Fruit fly (Drosophila melanogaster): Measurements from ENCODE around the gene CG6138.

CG6138 gene

DNA sequence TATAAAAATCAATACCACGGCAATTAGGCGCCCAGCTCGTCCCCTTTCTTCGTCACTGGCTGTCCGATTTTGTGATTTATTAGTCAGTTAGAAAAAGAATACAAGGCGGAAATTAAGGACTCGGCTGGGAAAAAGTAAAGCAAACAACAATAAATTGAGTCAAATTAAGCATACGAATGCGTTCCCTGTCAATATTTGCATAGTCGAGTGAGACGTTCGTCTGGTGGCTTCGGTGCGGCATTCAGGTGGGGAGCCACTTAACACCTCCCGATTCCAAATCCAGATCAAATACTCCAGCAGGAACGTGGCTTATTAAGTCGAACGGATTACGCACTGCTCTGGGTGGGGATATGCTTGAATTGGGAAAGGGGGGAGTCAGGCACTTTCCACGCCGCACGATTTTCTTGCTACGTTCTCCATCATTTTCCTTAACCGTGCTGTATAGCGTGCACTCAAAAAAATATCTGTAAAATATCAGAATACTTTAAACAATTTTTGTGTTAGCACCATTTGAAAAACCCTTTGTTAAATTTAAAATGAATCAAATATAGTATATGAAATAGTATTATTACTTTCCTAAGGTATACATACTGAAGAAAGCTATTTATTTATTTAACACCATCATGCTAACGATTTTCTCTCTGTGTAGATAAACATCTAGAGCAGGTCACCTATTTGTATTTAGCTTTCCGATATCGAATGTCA is 23.9 kb upstream of the CG6138 start (continued):
- TF ChIP-seq CG4820 (GFP tag; optimal IDR thresholded peaks at IDR 0.05) (peak; percentile 41), pnt (GFP tag; optimal IDR thresholded peaks at IDR 0.05) (no peak), CG9609 (GFP tag; optimal IDR thresholded peaks at IDR 0.05) (no peak), CG2129 (GFP tag; IDR thresholded peaks at IDR 0.05; ENCODE audit: partially characterized antibody) (no peak), YL-1 (GFP tag; optimal IDR thresholded peaks at IDR 0.05) (no peak), Antp (GFP tag; optimal IDR thresholded peaks at IDR 0.05) (no peak), CG6254 (GFP tag; optimal IDR thresholded peaks at IDR 0.05) (peak; percentile 34), Gug (GFP tag; IDR thresholded peaks at IDR 0.05) (no peak), dpn (GFP tag; optimal IDR thresholded peaks at IDR 0.05) (peak in 1 of 2 experiments; percentile 47), nau (GFP tag; optimal IDR thresholded peaks at IDR 0.05) (no peak), sens (GFP tag) (peak; percentile 74), fru (optimal IDR thresholded peaks at IDR 0.05) (no peak), wor (GFP tag; IDR thresholded peaks at IDR 0.05) (peak; percentile 43), Oli (tag; optimal IDR thresholded peaks at IDR 0.05) (peak; percentile 60), phol (tag; optimal IDR thresholded peaks at IDR 0.05) (peak; percentile 73), CG11093 (GFP tag; IDR thresholded peaks at IDR 0.05) (no peak), cas (GFP tag; IDR thresholded peaks at IDR 0.05) (no peak), ara (GFP tag; IDR thresholded peaks at IDR 0.05) (peak; percentile 46; the same call in 1 of the 2 replicates), gsb-n (tag; optimal IDR thresholded peaks at IDR 0.05) (peak; percentile 73), Hr3 (GFP tag; optimal IDR thresholded peaks at IDR 0.05) (peak; percentile 69), trem (tag; optimal IDR thresholded peaks at IDR 0.05) (peak; percentile 72), HLHmδ (GFP tag; optimal IDR thresholded peaks at IDR 0.05) (peak; percentile 75), lbe (GFP tag; optimal IDR thresholded peaks at IDR 0.05) (no peak), tin (GFP tag; optimal IDR thresholded peaks at IDR 0.05) (peak; percentile 48), CG10274 (GFP tag; optimal IDR thresholded peaks at IDR 0.05) (no peak), tap (tag; optimal IDR thresholded peaks at IDR 0.05) (peak; percentile 43), CG33213 (GFP tag; optimal IDR thresholded peaks at IDR 0.05) (no peak), chm (GFP tag; IDR thresholded peaks at IDR 0.05) (no peak), vnd (GFP tag; IDR thresholded peaks at IDR 0.05; ENCODE audit: partially characterized antibody) (no peak), CG14710 (tag; optimal IDR thresholded peaks at IDR 0.05) (peak; percentile 77), kni (GFP tag; optimal IDR thresholded peaks at IDR 0.05) (peak; percentile 43), CG18476 (GFP tag; optimal IDR thresholded peaks at IDR 0.05) (no peak), gfzf (GFP tag; optimal IDR thresholded peaks at IDR 0.05) (no peak), Bdp1 (GFP tag; optimal IDR thresholded peaks at IDR 0.05) (no peak), pzg (GFP tag; optimal IDR thresholded peaks at IDR 0.05) (no peak), dmrt11E (tag; optimal IDR thresholded peaks at IDR 0.05) (peak; percentile 84), CG17361 (GFP tag; IDR thresholded peaks at IDR 0.05) (peak; percentile 46; the same call in 1 of the 3 replicates), CG15696 (tag; optimal IDR thresholded peaks at IDR 0.05) (peak; percentile 40), CG13624 (GFP tag; optimal IDR thresholded peaks at IDR 0.05) (no peak), HmgZ (tag; optimal IDR thresholded peaks at IDR 0.05) (no peak), CG2875 (GFP tag; optimal IDR thresholded peaks at IDR 0.05) (peak; percentile 14), insv (GFP tag; optimal IDR thresholded peaks at IDR 0.05) (no peak), CG14441 (GFP tag; IDR thresholded peaks at IDR 0.05) (no peak), CG14965 (GFP tag; optimal IDR thresholded peaks at IDR 0.05; ENCODE audit: borderline replicate concordance) (no peak), gcm (GFP tag; optimal IDR thresholded peaks at IDR 0.05) (peak; percentile 77), tll (GFP tag; optimal IDR thresholded peaks at IDR 0.05) (no peak), Fer1 (GFP tag; optimal IDR thresholded peaks at IDR 0.05) (no peak), CkIIα-i1 (GFP tag; IDR thresholded peaks at IDR 0.05) (no peak), pan (optimal IDR thresholded peaks at IDR 0.05) (no peak), pan (GFP tag; optimal IDR thresholded peaks at IDR 0.05 in 1 of 2, IDR thresholded peaks at IDR 0.05 in 1 of 2) (peak in 1 of 2 experiments; percentile 33)

All from whole organism, embryonic.